Fruit fly (Drosophila melanogaster) Kc167 (cell line): Measurements from ENCODE around the gene mRpS7.

Experiments
- Myc ChIP-seq: fragments of >200 bp; optimal IDR thresholded peaks from 2 replicates; lab custom pipeline; 2017; ENCODE audit warnings: missing external identifiers
- Sin3A ChIP-seq: fragments of >200 bp; optimal IDR thresholded peaks from 2 replicates; lab custom pipeline; 2018; ENCODE audit warnings: missing external identifiers
- h ChIP-seq: fragments of >200 bp; optimal IDR thresholded peaks from 3 replicates; lab custom pipeline; 2018; ENCODE audit warnings: missing external identifiers
- insv ChIP-seq: fragments of >200 bp; optimal IDR thresholded peaks from 3 replicates; lab custom pipeline; 2018; ENCODE audit warnings: missing external identifiers
- psq ChIP-seq: fragments of >200 bp; optimal IDR thresholded peaks from 2 replicates; lab custom pipeline; 2017; ENCODE audit warnings: missing external identifiers
- ttk ChIP-seq: sonication (Bioruptor generic); optimal IDR thresholded peaks from 2 replicates; lab custom pipeline; 2017; ENCODE audit warnings: missing external identifiers

mRpS7 gene

dm6 chr2L:10366525-10366924, 19.9 kb upstream of the mRpS7 start, which contains the start of gene CG5056:
TSS of gene CG5056 (plus strand) at chr2L:10366692.
- no peak for TF ChIP-seq h (lab: Kevin White, UChicago)
- no peak for TF ChIP-seq ttk (lab: Kevin White, UChicago)
- no peak for TF ChIP-seq insv (lab: Kevin White, UChicago)
- TF ChIP-seq Sin3A (lab: Kevin White, UChicago) = no peak
- TF ChIP-seq Myc = no peak
- TF ChIP-seq psq (lab: Kevin White, UChicago) = no peak

dm6 chr2L:10372297-10372696, 14.2 kb upstream of the mRpS7 start:
- no peak for TF ChIP-seq h (lab: Kevin White, UChicago)
- no peak for TF ChIP-seq Sin3A (lab: Kevin White, UChicago)
- no peak for TF ChIP-seq Myc
- TF ChIP-seq psq (lab: Kevin White, UChicago) = no peak
- no peak for TF ChIP-seq ttk (lab: Kevin White, UChicago)
- TF ChIP-seq insv (lab: Kevin White, UChicago) = no peak

dm6 chr2L:10373605-10374269, 12.7 kb upstream of the mRpS7 start, which contains the start of gene rho-5:
TSS of gene rho-5 (minus strand) at chr2L:10373900.
- TF ChIP-seq Myc = no peak
- no peak for TF ChIP-seq psq (lab: Kevin White, UChicago)
- TF ChIP-seq insv (lab: Kevin White, UChicago) = no peak
- no peak for TF ChIP-seq h (lab: Kevin White, UChicago)
- TF ChIP-seq ttk (lab: Kevin White, UChicago) = no peak
- TF ChIP-seq Sin3A (lab: Kevin White, UChicago) = no peak

- no peak for TF ChIP-seq h (lab: Kevin White, UChicago)
Measured at dm6 chr2L:10375464-10376236, 10.8 kb upstream of the mRpS7 start, which contains the start of the genes CG33303 and dpr19. TSS of gene CG33303 (minus strand) at chr2L:10375757. TSS of gene dpr19 (plus strand) at chr2L:10376168.

dm6 chr2L:10376276-10376675, 10.2 kb upstream of the mRpS7 start:
- no peak for TF ChIP-seq Myc
- no peak for TF ChIP-seq ttk (lab: Kevin White, UChicago)
- no peak for TF ChIP-seq h (lab: Kevin White, UChicago)
- no peak for TF ChIP-seq insv (lab: Kevin White, UChicago)
- no peak for TF ChIP-seq psq (lab: Kevin White, UChicago)
- no peak for TF ChIP-seq Sin3A (lab: Kevin White, UChicago)

dm6 chr2L:10378631-10379030, 7.8 kb upstream of the mRpS7 start:
- TF ChIP-seq Sin3A (lab: Kevin White, UChicago) = no peak
- TF ChIP-seq insv (lab: Kevin White, UChicago) = no peak
- TF ChIP-seq h (lab: Kevin White, UChicago) = no peak
- TF ChIP-seq ttk (lab: Kevin White, UChicago) = no peak

- TF ChIP-seq ttk (lab: Kevin White, UChicago) = no peak
- TF ChIP-seq Myc = no peak
- no peak for TF ChIP-seq insv (lab: Kevin White, UChicago)
- TF ChIP-seq psq (lab: Kevin White, UChicago) = no peak
- TF ChIP-seq h (lab: Kevin White, UChicago) = no peak
- TF ChIP-seq Sin3A (lab: Kevin White, UChicago) = no peak
Measured at dm6 chr2L:10379865-10380264, 6.6 kb upstream of the mRpS7 start, which contains the start of gene gny. TSS of gene gny (plus strand) at chr2L:10380103.

dm6 chr2L:10381890-10382450, 4.5 kb upstream of the mRpS7 start, which contains the start of gene CG5096:
TSS of gene CG5096 (plus strand) at chr2L:10382263.
- no peak for TF ChIP-seq ttk (lab: Kevin White, UChicago)
- no peak for TF ChIP-seq Sin3A (lab: Kevin White, UChicago)
- no peak for TF ChIP-seq psq (lab: Kevin White, UChicago)
- no peak for TF ChIP-seq insv (lab: Kevin White, UChicago)

dm6 chr2L:10386824-10387223, 362 bp downstream of the mRpS7 start:
- TF ChIP-seq psq (lab: Kevin White, UChicago) = no peak
- TF ChIP-seq h (lab: Kevin White, UChicago) = no peak
- TF ChIP-seq insv (lab: Kevin White, UChicago) = no peak
- no peak for TF ChIP-seq ttk (lab: Kevin White, UChicago)
- no peak for TF ChIP-seq Myc
- TF ChIP-seq Sin3A (lab: Kevin White, UChicago) = no peak

- no peak for TF ChIP-seq h (lab: Kevin White, UChicago)
- no peak for TF ChIP-seq ttk (lab: Kevin White, UChicago)
- no peak for TF ChIP-seq psq (lab: Kevin White, UChicago)
- no peak for TF ChIP-seq insv (lab: Kevin White, UChicago)
- TF ChIP-seq Sin3A (lab: Kevin White, UChicago) = no peak
- no peak for TF ChIP-seq Myc
Measured at dm6 chr2L:10387869-10388726, 1.6 kb downstream of the mRpS7 start, which contains the start of gene da. TSS of gene da (plus strand) at chr2L:10388105.

dm6 chr2L:10393467-10393866, 7.0 kb downstream of the mRpS7 start:
- TF ChIP-seq psq (lab: Kevin White, UChicago) (no peak), insv (lab: Kevin White, UChicago) (no peak), Sin3A (lab: Kevin White, UChicago) (no peak), Myc (no peak), ttk (lab: Kevin White, UChicago) (no peak)
